Worm (Caenorhabditis elegans) whole organism, late embryonic: Measurements from ENCODE around the gene dhs-15.

Experiments
- F13H6.1 ChIP-seq: sonication (generic microtip); optimal IDR thresholded peaks from 2 replicates; lab custom pipeline; 2016; ENCODE audit warnings: missing genetic modification characterization, missing compliant biosample characterization
- ama-1 ChIP-seq: fragments of 150-350 bp; optimal IDR thresholded peaks from 2 replicates; lab custom pipeline; 2014
- eyg-1 ChIP-seq: sonication (generic microtip); optimal IDR thresholded peaks from 2 replicates; lab custom pipeline; 2016; ENCODE audit warnings: missing genotype, missing genetic modification characterization, missing compliant biosample characterization
- fkh-10 ChIP-seq: fragments of 150-350 bp; optimal IDR thresholded peaks from 2 replicates; lab custom pipeline; 2014; ENCODE audit warnings: missing biosample characterization, missing genetic modification reagents, missing genetic modification characterization
- gmeb-2 ChIP-seq: sonication (generic microtip); optimal IDR thresholded peaks from 2 replicates; lab custom pipeline; 2016; ENCODE audit warnings: missing genetic modification characterization, inconsistent platforms, missing compliant biosample characterization
- hlh-15 ChIP-seq: sonication (generic microtip); optimal IDR thresholded peaks from 2 replicates; lab custom pipeline; 2016; ENCODE audit warnings: missing genetic modification characterization, missing compliant biosample characterization
- madf-2 ChIP-seq: sonication (generic microtip); optimal IDR thresholded peaks from 2 replicates; lab custom pipeline; 2017; ENCODE audit warnings: missing genetic modification characterization, missing compliant biosample characterization
- nfya-1 ChIP-seq: sonication (generic microtip); optimal IDR thresholded peaks from 2 replicates; lab custom pipeline; 2017; ENCODE audit warnings: missing genetic modification characterization, mild to moderate bottlenecking, missing compliant biosample characterization, antibody characterized with exemption, moderate library complexity
- odd-2 ChIP-seq: sonication (generic microtip); optimal IDR thresholded peaks from 2 replicates; lab custom pipeline; 2017; ENCODE audit warnings: antibody characterized with exemption, mild to moderate bottlenecking, missing genetic modification characterization, missing compliant biosample characterization
- pha-4 ChIP-seq: fragments of 150-350 bp; optimal IDR thresholded peaks from 2 replicates; lab custom pipeline; 2018; ENCODE audit warnings: missing biosample characterization, missing genetic modification reagents, missing genetic modification characterization
- pros-1 ChIP-seq: fragments of 150-350 bp; optimal IDR thresholded peaks from 2 replicates; lab custom pipeline; 2014; ENCODE audit warnings: missing biosample characterization, missing genetic modification reagents, missing genetic modification characterization
- rnt-1 ChIP-seq: sonication (generic microtip); optimal IDR thresholded peaks from 2 replicates; lab custom pipeline; 2016; ENCODE audit warnings: missing genetic modification characterization, missing compliant biosample characterization
- ttx-3 ChIP-seq: sonication (generic microtip); optimal IDR thresholded peaks from 2 replicates; lab custom pipeline; 2016; ENCODE audit warnings: missing genetic modification reagents, missing genetic modification characterization, missing compliant biosample characterization
- unc-55 ChIP-seq: sonication (generic microtip); optimal IDR thresholded peaks from 2 replicates; lab custom pipeline; 2017; ENCODE audit warnings: missing biosample characterization, missing genetic modification reagents, missing genetic modification characterization

DNA sequence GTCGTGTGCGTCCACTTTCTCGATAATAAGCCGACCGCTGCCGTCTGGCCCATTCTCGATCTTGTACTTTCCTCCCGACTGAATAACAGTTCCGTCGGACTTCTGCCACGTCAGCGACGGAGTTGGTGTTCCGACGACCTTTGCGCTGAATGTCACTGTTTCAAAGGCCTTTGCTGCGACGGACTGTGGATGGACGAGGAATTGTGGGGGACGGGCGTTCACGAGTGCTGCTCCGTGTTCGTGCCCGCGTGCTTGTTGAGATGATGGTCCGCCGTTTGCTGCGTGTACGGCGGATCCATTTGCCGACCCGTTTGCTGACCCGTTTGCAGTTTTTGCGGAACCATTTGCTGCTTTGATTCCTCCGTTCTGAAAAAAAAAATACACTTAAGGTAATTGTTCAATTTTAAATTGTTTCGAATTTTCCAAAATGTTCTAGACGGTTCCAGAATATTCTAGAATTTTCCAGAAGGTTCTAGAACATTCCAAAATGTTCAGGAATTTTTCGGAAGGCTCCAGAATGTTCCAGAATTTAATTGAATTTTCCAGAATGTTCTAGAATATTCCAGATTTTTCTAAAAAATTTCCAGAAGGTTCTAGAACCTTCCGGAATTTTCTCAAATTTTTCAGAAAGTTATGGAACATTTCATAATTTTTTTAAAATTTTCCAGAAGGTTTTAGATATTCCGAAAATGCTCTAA is 29.7 kb upstream of the dhs-15 start:
- TF ChIP-seq pha-4 (tag; lab: Kevin White, UChicago) = no peak
- TF ChIP-seq madf-2 (tag; lab: Kevin White, UChicago) = no peak
- no peak for TF ChIP-seq hlh-15 (tag; lab: Kevin White, UChicago)
- no peak for TF ChIP-seq F13H6.1 (tag; lab: Kevin White, UChicago)
- TF ChIP-seq rnt-1 = no peak
- no peak for TF ChIP-seq eyg-1 (tag; lab: Kevin White, UChicago)
- no peak for TF ChIP-seq fkh-10 (GFP tag; lab: Kevin White, UChicago)
- TF ChIP-seq ama-1 (lab: Kevin White, UChicago) = no peak
- TF ChIP-seq pros-1 (tag; lab: Kevin White, UChicago) = no peak
- no peak for TF ChIP-seq odd-2 (tag; lab: Kevin White, UChicago)
- no peak for TF ChIP-seq ttx-3
- no peak for TF ChIP-seq gmeb-2 (tag; lab: Kevin White, UChicago)
- TF ChIP-seq nfya-1 (tag; lab: Kevin White, UChicago) = no peak
- TF ChIP-seq unc-55 (GFP tag; lab: Kevin White, UChicago) = no peak
